Worm (Caenorhabditis elegans) whole organism, mixed stage, embryonic: ENCODE results near the gene C18H2.5.

ENCODE experiments used
- ceh-83 ChIP-seq: fragments of 200-800 bp; sonication (Bioruptor generic); optimal IDR thresholded peaks from 2 replicates; lab custom pipeline; 2018; ENCODE audit warnings: mild to moderate bottlenecking, missing genetic modification characterization, missing compliant biosample characterization
- cnd-1 ChIP-seq: fragments of 200-800 bp; sonication (Bioruptor generic); optimal IDR thresholded peaks from 2 replicates; lab custom pipeline; 2018; ENCODE audit warnings: mild to moderate bottlenecking, missing genetic modification characterization, missing compliant biosample characterization
- elt-3 ChIP-seq: fragments of 150-350 bp; optimal IDR thresholded peaks from 2 replicates; lab custom pipeline; 2014; ENCODE audit warnings: missing biosample characterization, missing genetic modification characterization
- lin-13 ChIP-seq: fragments of 150-350 bp; optimal IDR thresholded peaks from 2 replicates; lab custom pipeline; 2014; ENCODE audit warnings: missing biosample characterization, missing genetic modification characterization
- lsy-2 ChIP-seq: fragments of 150-350 bp; optimal IDR thresholded peaks from 2 replicates; lab custom pipeline; 2014; ENCODE audit warnings: missing biosample characterization, missing genetic modification characterization
- nhr-12 ChIP-seq: fragments of 150-350 bp; optimal IDR thresholded peaks from 2 replicates; lab custom pipeline; 2014; ENCODE audit warnings: missing biosample characterization, missing genetic modification characterization
- nhr-237 ChIP-seq: fragments of 150-350 bp; optimal IDR thresholded peaks from 2 replicates; lab custom pipeline; 2014; ENCODE audit warnings: missing biosample characterization, missing genetic modification characterization
- pha-4 ChIP-seq: fragments of 150-350 bp; optimal IDR thresholded peaks from 2 replicates; lab custom pipeline; 2018; ENCODE audit warnings: missing biosample characterization, missing genetic modification reagents, missing genetic modification characterization
- snpc-4 ChIP-seq: fragments of 150-350 bp; optimal IDR thresholded peaks from 2 replicates; lab custom pipeline; 2014; ENCODE audit warnings: missing biosample characterization, missing genetic modification characterization
- unc-39 ChIP-seq: fragments of 150-350 bp; optimal IDR thresholded peaks from 2 replicates; lab custom pipeline; 2014; ENCODE audit warnings: missing biosample characterization, missing genetic modification characterization
- unc-62 ChIP-seq: fragments of 150-350 bp; optimal IDR thresholded peaks from 2 replicates; lab custom pipeline; 2014; ENCODE audit warnings: missing biosample characterization, missing genetic modification reagents, missing genetic modification characterization

DNA sequence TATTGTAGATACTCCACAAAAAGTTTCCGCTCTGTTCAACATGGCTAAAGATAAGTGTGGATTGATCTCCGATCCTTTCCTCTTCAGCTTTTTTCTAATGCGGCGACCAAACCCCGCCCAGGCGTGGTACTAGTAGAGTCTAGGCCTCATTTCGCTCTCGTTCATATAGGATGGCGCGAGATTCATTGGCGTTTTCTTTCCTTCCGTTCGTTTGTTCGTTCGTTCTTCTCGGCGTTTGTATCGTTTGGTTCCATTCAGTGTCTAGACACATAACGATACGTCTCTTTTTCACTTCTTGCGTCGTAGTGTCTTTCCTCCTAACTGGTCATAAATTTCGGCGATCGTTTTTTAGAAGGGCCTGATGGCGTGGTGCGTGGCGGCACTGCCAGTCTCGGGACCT lies 34.9 kb upstream of the C18H2.5 start:
- TF ChIP-seq lsy-2 (tag; lab: Kevin White, UChicago) (no peak), snpc-4 (no peak), ceh-83 (no peak), cnd-1 (tag; lab: Kevin White, UChicago) (no peak), unc-39 (no peak), elt-3 (tag; lab: Kevin White, UChicago) (no peak), nhr-12 (tag; lab: Kevin White, UChicago) (no peak), lin-13 (tag; lab: Kevin White, UChicago) (no peak), pha-4 (tag; lab: Kevin White, UChicago) (no peak), nhr-237 (tag; lab: Kevin White, UChicago) (no peak), unc-62 (GFP tag; lab: Kevin White, UChicago) (no peak)
